Fruit fly (Drosophila melanogaster) whole organism: ENCODE results near the gene Mtr3.

Source experiments
- CG8478 ChIP-seq: fragments of >200 bp; optimal IDR thresholded peaks from 2 replicates; lab custom pipeline; 2018; ENCODE audit warnings: inconsistent platforms
- EcR ChIP-seq, 2 experiments: fragments of >200 bp; optimal IDR thresholded peaks; 2 replicates each; lab custom pipeline; 2017; ENCODE audit warnings: missing biosample characterization in 2 of 2, missing genetic modification characterization in 2 of 2, missing genetic modification reagents in 2 of 2
- pan ChIP-seq: fragments of >200 bp; optimal IDR thresholded peaks from 2 replicates; lab custom pipeline; 2017
- psq ChIP-seq: fragments of >200 bp; optimal IDR thresholded peaks from 2 replicates; lab custom pipeline; 2017
- usp ChIP-seq: fragments of >200 bp; optimal IDR thresholded peaks from 2 replicates; lab custom pipeline; 2017; ENCODE audit warnings: missing biosample characterization, missing genetic modification characterization, mixed read lengths

- TF ChIP-seq CG8478 (lab: Kevin White, UChicago) (no peak), psq (lab: Kevin White, UChicago) (no peak), usp (GFP tag; lab: Kevin White, UChicago) (no peak), EcR (GFP tag; optimal IDR thresholded peaks at IDR 0.05; lab: Kevin White, UChicago) (no peak), pan (lab: Kevin White, UChicago) (no peak)
Measured at dm6 chr3L:19906148-19906752, 7.3 kb downstream of the Mtr3 start.
